Worm (Caenorhabditis elegans) whole organism, L3 larva: ENCODE data around the gene T25D3.4.

Source experiments
- aly-2 ChIP-seq: fragments of 150-350 bp; optimal IDR thresholded peaks from 2 replicates; lab custom pipeline; 2014; ENCODE audit warnings: missing biosample characterization, missing genetic modification characterization
- ama-1 ChIP-seq: fragments of 150-350 bp; optimal IDR thresholded peaks from 2 replicates; lab custom pipeline; 2018
- ceh-82 ChIP-seq: fragments of 150-350 bp; optimal IDR thresholded peaks from 2 replicates; lab custom pipeline; 2014; ENCODE audit warnings: missing biosample characterization, missing genetic modification characterization
- fos-1 ChIP-seq: fragments of 150-350 bp; optimal IDR thresholded peaks from 2 replicates; lab custom pipeline; 2014; ENCODE audit warnings: missing biosample characterization, missing genetic modification characterization
- mdl-1 ChIP-seq: fragments of 150-350 bp; optimal IDR thresholded peaks from 2 replicates; lab custom pipeline; 2014; ENCODE audit warnings: missing biosample characterization, missing genetic modification characterization
- nhr-12 ChIP-seq: fragments of 150-350 bp; optimal IDR thresholded peaks from 2 replicates; lab custom pipeline; 2014; ENCODE audit warnings: missing biosample characterization, missing genetic modification characterization
- nhr-237 ChIP-seq: fragments of 150-350 bp; optimal IDR thresholded peaks from 2 replicates; lab custom pipeline; 2014; ENCODE audit warnings: missing biosample characterization, missing genetic modification characterization
- nhr-25 ChIP-seq: sonication (generic microtip); optimal IDR thresholded peaks from 2 replicates; lab custom pipeline; 2017; ENCODE audit warnings: missing biosample characterization, missing genetic modification characterization
- nhr-77 ChIP-seq: fragments of 150-350 bp; optimal IDR thresholded peaks from 2 replicates; lab custom pipeline; 2014; ENCODE audit warnings: missing biosample characterization, missing genetic modification characterization
- pha-4 ChIP-seq: fragments of 150-350 bp; optimal IDR thresholded peaks from 2 replicates; lab custom pipeline; 2014; ENCODE audit warnings: missing biosample characterization, missing genetic modification reagents, missing genetic modification characterization
- zag-1 ChIP-seq: fragments of 150-350 bp; optimal IDR thresholded peaks from 2 replicates; lab custom pipeline; 2014; ENCODE audit warnings: missing biosample characterization, missing genetic modification characterization

- TF ChIP-seq zag-1 (peak; percentile 16), ceh-82 (peak; percentile 92), pha-4 (tag; lab: Kevin White, UChicago) (peak; percentile 99), nhr-12 (tag; lab: Kevin White, UChicago) (no peak), nhr-77 (tag; lab: Kevin White, UChicago) (peak; percentile 73), aly-2 (tag; lab: Kevin White, UChicago) (no peak), ama-1 (lab: Kevin White, UChicago) (no peak), nhr-25 (tag; lab: Kevin White, UChicago) (peak; percentile 89), nhr-237 (tag; lab: Kevin White, UChicago) (no peak), fos-1 (tag; lab: Kevin White, UChicago) (no peak), mdl-1 (tag; lab: Kevin White, UChicago) (no peak)
Measured at ce11 chrII:155904-156303, 8.9 kb downstream of the T25D3.4 start, which contains the start of gene mrpl-28.
